Worm (Caenorhabditis elegans) whole organism, L4 larva: Measurements from ENCODE around the gene M116.5.

Experiments used
- ces-1 ChIP-seq: fragments of 150-350 bp; sonication (generic microtip); optimal IDR thresholded peaks from 4 replicates; lab custom pipeline; 2014; ENCODE audit warnings: missing biosample characterization, missing genetic modification reagents, missing genetic modification characterization
- fos-1 ChIP-seq: fragments of 150-350 bp; optimal IDR thresholded peaks from 2 replicates; lab custom pipeline; 2014; ENCODE audit warnings: missing biosample characterization, missing genetic modification characterization

- no peak for TF ChIP-seq ces-1
- no peak for TF ChIP-seq fos-1 (tag; lab: Kevin White, UChicago)
Observed at ce11 chrIV:8460208-8460607, 39.3 kb upstream of the M116.5 start, which contains the start of gene ant-1.4.
